Worm (Caenorhabditis elegans) whole organism, midembryonic: Measurements from ENCODE around the gene Y55F3BR.10.
A peak's percentile ranks its signal among the peaks of the same experiment; 100 is the strongest.

Experiments used
- T22C8.4 ChIP-seq: fragments of 200-800 bp; sonication (Bioruptor generic); IDR thresholded peaks from 2 replicates; pipeline ENCODE4 v1.3.6; 2022; ENCODE audit warnings: missing genetic modification characterization, missing compliant biosample characterization
- cog-1 ChIP-seq: sonication (generic microtip); optimal IDR thresholded peaks from 2 replicates; lab custom pipeline; 2016; ENCODE audit warnings: missing genetic modification characterization, missing compliant biosample characterization
- flt-1 ChIP-seq: fragments of 200-800 bp; sonication (Bioruptor generic); IDR thresholded peaks from 2 replicates; pipeline ENCODE4 v1.3.6; 2022; ENCODE audit warnings: missing genetic modification characterization, missing compliant biosample characterization
- klf-2 ChIP-seq: fragments of 200-800 bp; sonication (Bioruptor generic); conservative IDR thresholded peaks from 2 replicates; pipeline ENCODE4 v1.3.6; 2022; ENCODE audit warnings: missing genetic modification reagents, missing genetic modification characterization, missing compliant biosample characterization
- med-1 ChIP-seq: sonication (generic microtip); optimal IDR thresholded peaks from 2 replicates; lab custom pipeline; 2017; ENCODE audit warnings: missing genetic modification characterization, mild to moderate bottlenecking, missing compliant biosample characterization, antibody characterized with exemption, missing genetic modification reagents; ENCODE audit not compliant: insufficient read depth
- ref-1 ChIP-seq: fragments of 200-800 bp; sonication (Bioruptor generic); conservative IDR thresholded peaks from 2 replicates; pipeline ENCODE4 v1.3.6; 2022; ENCODE audit warnings: missing genetic modification reagents, missing genetic modification characterization, missing compliant biosample characterization
- tab-1 ChIP-seq: fragments of 200-800 bp; sonication (Bioruptor generic); IDR thresholded peaks from 2 replicates; pipeline ENCODE4 v1.3.6; 2022; ENCODE audit warnings: missing genetic modification characterization, missing compliant biosample characterization
- ztf-23 ChIP-seq: fragments of 200-800 bp; sonication (Bioruptor generic); IDR thresholded peaks from 2 replicates; pipeline ENCODE4 v1.3.6; 2022; ENCODE audit warnings: missing genetic modification reagents, missing genetic modification characterization, missing compliant biosample characterization
- ztf-29 ChIP-seq: fragments of 200-800 bp; sonication (Bioruptor generic); IDR thresholded peaks from 2 replicates; pipeline ENCODE4 v1.3.6; 2022; ENCODE audit warnings: missing genetic modification reagents, missing genetic modification characterization, missing compliant biosample characterization

The Y55F3BR.10 gene

ce11 chrIV:842630-843029 lies 10.4 kb downstream of the Y55F3BR.10 start:
- TF ChIP-seq T22C8.4 (GFP tag; lab: Robert Waterston, UW) (0 out of 2 replicates have a peak, but pooled peaks have one; percentile 54), flt-1 (GFP tag; lab: Robert Waterston, UW) (peak; percentile 83), ztf-23 (GFP tag; lab: Robert Waterston, UW) (peak; percentile 69), ref-1 (GFP tag; lab: Robert Waterston, UW) (peak; percentile 35; the same call in 1 of the 2 replicates), klf-2 (GFP tag; lab: Robert Waterston, UW) (0 out of 2 replicates have a peak, but pooled peaks have one; percentile 56), tab-1 (peak; percentile 76), ztf-29 (GFP tag; lab: Robert Waterston, UW) (peak; percentile 25; the same call in 1 of the 2 replicates), med-1 (GFP tag; lab: Kevin White, UChicago) (no peak), cog-1 (tag; lab: Kevin White, UChicago) (no peak)

- TF ChIP-seq T22C8.4 (GFP tag; lab: Robert Waterston, UW): no peak
- TF ChIP-seq klf-2 (GFP tag; lab: Robert Waterston, UW): no peak
- TF ChIP-seq ztf-23 (GFP tag; lab: Robert Waterston, UW): no peak
- TF ChIP-seq ztf-29 (GFP tag; lab: Robert Waterston, UW): no peak
- TF ChIP-seq flt-1 (GFP tag; lab: Robert Waterston, UW): no peak
- no peak for TF ChIP-seq tab-1
- no peak for TF ChIP-seq cog-1 (tag; lab: Kevin White, UChicago)
- TF ChIP-seq med-1 (GFP tag; lab: Kevin White, UChicago): no peak
- no peak for TF ChIP-seq ref-1 (GFP tag; lab: Robert Waterston, UW)
Observed at ce11 chrIV:845198-845597, 13.0 kb downstream of the Y55F3BR.10 start, which contains the start of gene lgc-33. lgc-33 (plus strand) TSS chrIV:845498.

- TF ChIP-seq T22C8.4 (GFP tag; lab: Robert Waterston, UW) (peak; percentile 42; the same call in 1 of the 2 replicates), tab-1 (no peak)
Observed at ce11 chrIV:848207-848606, 16.0 kb downstream of the Y55F3BR.10 start.

- peak; percentile 90 for TF ChIP-seq T22C8.4 (GFP tag; lab: Robert Waterston, UW)
Observed at ce11 chrIV:848956-849355, 16.7 kb downstream of the Y55F3BR.10 start.

ce11 chrIV:854357-855269 lies 22.4 kb downstream of the Y55F3BR.10 start, which contains the start of the genes lem-4 and Y55F3BR.11:
lem-4 (minus strand) TSS chrIV:854780.
Y55F3BR.11 (plus strand) TSS chrIV:855219.
- TF ChIP-seq klf-2 (GFP tag; lab: Robert Waterston, UW): no peak
- TF ChIP-seq flt-1 (GFP tag; lab: Robert Waterston, UW): no peak
- no peak for TF ChIP-seq T22C8.4 (GFP tag; lab: Robert Waterston, UW)
- no peak for TF ChIP-seq ztf-23 (GFP tag; lab: Robert Waterston, UW)
- no peak for TF ChIP-seq med-1 (GFP tag; lab: Kevin White, UChicago)
- TF ChIP-seq cog-1 (tag; lab: Kevin White, UChicago): no peak
- no peak for TF ChIP-seq ztf-29 (GFP tag; lab: Robert Waterston, UW)
- no peak for TF ChIP-seq tab-1
- TF ChIP-seq ref-1 (GFP tag; lab: Robert Waterston, UW): no peak

ce11 chrIV:855483-855882 lies 23.2 kb downstream of the Y55F3BR.10 start:
- TF ChIP-seq ztf-23 (GFP tag; lab: Robert Waterston, UW) (no peak), ref-1 (GFP tag; lab: Robert Waterston, UW) (no peak)

DNA sequence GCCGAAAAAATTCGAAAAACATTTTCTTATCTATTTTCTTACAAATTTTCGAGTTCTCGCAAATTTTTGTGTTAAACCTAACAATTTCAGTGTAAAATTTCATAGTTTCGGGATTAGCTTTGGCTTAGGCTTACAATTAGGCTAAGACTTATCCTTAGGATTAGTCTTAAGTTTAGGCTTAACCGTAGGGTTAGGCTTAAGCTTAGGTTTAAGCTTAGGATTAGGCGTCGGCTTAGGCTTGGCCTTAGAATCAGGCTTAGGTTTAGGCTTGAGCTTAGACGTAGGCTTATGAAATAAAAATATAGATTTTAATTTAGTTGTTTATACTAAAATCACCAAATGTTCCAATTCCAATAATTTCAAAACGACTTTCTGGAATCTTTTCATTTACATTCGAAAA lies 23.8 kb downstream of the Y55F3BR.10 start:
- TF ChIP-seq klf-2 (GFP tag; lab: Robert Waterston, UW): no peak
- no peak for TF ChIP-seq med-1 (GFP tag; lab: Kevin White, UChicago)
- TF ChIP-seq ztf-23 (GFP tag; lab: Robert Waterston, UW): no peak
- no peak for TF ChIP-seq flt-1 (GFP tag; lab: Robert Waterston, UW)

ce11 chrIV:858630-859029 lies 26.4 kb downstream of the Y55F3BR.10 start, which contains the start of gene Y55F3BR.2:
Y55F3BR.2 (plus strand) TSS chrIV:858930.
- TF ChIP-seq ztf-23 (GFP tag; lab: Robert Waterston, UW) (no peak), cog-1 (tag; lab: Kevin White, UChicago) (no peak)

DNA sequence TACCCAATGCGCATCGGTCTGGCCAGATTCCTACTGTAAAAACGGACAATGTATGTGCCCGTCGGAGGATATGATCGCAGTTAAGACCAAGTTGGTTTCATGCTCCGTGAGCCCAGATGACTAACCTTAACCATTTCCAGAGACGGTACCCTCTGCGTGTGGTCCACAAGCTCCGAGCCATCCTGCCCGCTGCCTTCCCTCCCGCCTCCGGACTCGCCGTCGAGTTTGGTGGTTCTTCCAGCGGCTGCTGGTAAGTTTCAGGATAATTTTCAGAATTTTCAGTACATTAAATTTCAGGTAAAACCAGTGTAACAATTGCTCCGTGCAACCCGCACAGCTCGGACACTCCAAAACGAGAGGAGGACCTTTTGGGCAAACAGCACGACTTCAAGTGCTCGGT lies 28.6 kb downstream of the Y55F3BR.10 start:
- no peak for TF ChIP-seq ref-1 (GFP tag; lab: Robert Waterston, UW)

DNA sequence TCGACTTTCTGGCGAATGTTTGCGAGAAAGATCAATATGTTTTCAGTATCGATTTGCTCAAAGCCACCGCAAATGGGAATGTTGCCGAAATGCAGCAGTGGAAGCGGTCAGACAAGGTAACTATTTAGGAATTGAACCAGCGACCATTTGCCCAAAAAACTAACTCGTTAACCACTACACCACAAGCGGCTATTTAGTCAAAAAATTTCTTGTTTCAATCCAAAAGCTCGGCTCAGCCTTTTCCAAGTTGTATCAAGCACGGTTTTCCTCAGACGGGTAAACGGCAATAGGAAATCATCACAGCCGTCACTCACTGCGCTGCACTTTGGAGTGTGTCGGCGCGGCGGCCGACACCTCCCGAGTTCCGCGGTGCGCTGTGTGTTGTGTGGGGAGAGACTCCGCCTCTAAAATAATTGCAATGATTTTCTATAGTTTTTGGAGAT lies 34.6 kb downstream of the Y55F3BR.10 start:
- TF ChIP-seq cog-1 (tag; lab: Kevin White, UChicago) (no peak), med-1 (GFP tag; lab: Kevin White, UChicago) (no peak), ztf-23 (GFP tag; lab: Robert Waterston, UW) (no peak), ref-1 (GFP tag; lab: Robert Waterston, UW) (no peak), tab-1 (no peak), ztf-29 (GFP tag; lab: Robert Waterston, UW) (no peak), T22C8.4 (GFP tag; lab: Robert Waterston, UW) (no peak), flt-1 (GFP tag; lab: Robert Waterston, UW) (no peak), klf-2 (GFP tag; lab: Robert Waterston, UW) (no peak)
